Fruit fly (Drosophila melanogaster) Kc167 (cell line): ENCODE data around the gene CG9592.

Experiments
- Myc ChIP-seq: fragments of >200 bp; optimal IDR thresholded peaks from 2 replicates; lab custom pipeline; 2017; ENCODE audit warnings: missing external identifiers
- Sin3A ChIP-seq: fragments of >200 bp; optimal IDR thresholded peaks from 2 replicates; lab custom pipeline; 2018; ENCODE audit warnings: missing external identifiers
- h ChIP-seq: fragments of >200 bp; optimal IDR thresholded peaks from 3 replicates; lab custom pipeline; 2018; ENCODE audit warnings: missing external identifiers
- insv ChIP-seq: fragments of >200 bp; optimal IDR thresholded peaks from 3 replicates; lab custom pipeline; 2018; ENCODE audit warnings: missing external identifiers
- psq ChIP-seq: fragments of >200 bp; optimal IDR thresholded peaks from 2 replicates; lab custom pipeline; 2017; ENCODE audit warnings: missing external identifiers
- ttk ChIP-seq: sonication (Bioruptor generic); optimal IDR thresholded peaks from 2 replicates; lab custom pipeline; 2017; ENCODE audit warnings: missing external identifiers

CG9592 gene

DNA sequence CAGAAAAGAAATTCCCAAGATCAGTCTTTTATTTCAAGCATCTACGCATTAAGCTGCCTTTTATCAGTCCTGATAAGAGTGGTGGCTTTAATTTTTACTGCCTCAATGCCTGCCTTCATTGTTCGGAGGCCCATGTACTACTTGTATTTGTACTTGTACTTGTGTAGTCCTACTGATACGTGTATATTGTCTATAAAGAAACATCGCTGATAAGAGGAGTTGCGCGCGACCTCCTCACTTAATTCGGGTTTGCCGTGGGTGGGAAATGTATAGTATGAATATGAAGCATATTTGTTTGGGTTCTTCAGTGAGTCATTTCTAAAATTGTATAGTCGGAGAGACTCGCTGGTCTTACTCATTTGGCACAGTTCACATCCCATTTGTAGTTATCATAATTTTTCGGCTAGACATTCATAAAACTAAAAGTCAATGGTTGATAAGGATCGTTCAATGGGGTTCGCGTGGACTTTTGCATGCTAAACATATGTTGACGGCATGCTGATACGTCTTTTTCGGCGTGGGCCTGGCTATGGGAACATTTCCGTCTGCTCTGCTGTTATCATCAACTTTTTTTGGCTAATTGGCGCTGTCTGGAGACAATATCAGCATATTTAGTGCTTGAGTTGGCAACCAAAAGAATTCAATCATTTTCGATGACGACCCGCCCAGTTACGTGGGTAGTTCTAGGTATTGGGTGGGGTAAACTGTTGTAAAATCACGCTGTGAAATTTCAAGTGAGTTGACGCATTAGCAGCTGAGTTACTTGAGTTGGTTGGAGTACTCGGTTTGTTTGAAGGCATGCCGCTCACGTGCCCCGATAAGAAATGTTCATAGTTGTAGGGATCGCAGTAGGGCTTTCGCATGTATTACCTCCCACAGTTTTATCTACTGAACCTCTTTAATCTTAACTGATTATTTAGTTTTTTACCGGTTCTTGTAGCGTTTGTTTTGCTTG lies 30.5 kb downstream of the CG9592 start:
- TF ChIP-seq h (lab: Kevin White, UChicago) (no peak), Sin3A (lab: Kevin White, UChicago) (no peak), psq (lab: Kevin White, UChicago) (no peak), insv (lab: Kevin White, UChicago) (no peak), ttk (lab: Kevin White, UChicago) (no peak), Myc (lab: Kevin White, UChicago) (no peak)

dm6 chr3L:14549215-14549614 lies 31.6 kb downstream of the CG9592 start:
- no peak for TF ChIP-seq ttk (lab: Kevin White, UChicago)
- TF ChIP-seq Sin3A (lab: Kevin White, UChicago), result no peak
- TF ChIP-seq insv (lab: Kevin White, UChicago), result no peak
- no peak for TF ChIP-seq Myc (lab: Kevin White, UChicago)
- TF ChIP-seq psq (lab: Kevin White, UChicago), result no peak

dm6 chr3L:14549958-14550357 lies 32.3 kb downstream of the CG9592 start:
- no peak for TF ChIP-seq h (lab: Kevin White, UChicago)
- no peak for TF ChIP-seq Myc (lab: Kevin White, UChicago)
- no peak for TF ChIP-seq Sin3A (lab: Kevin White, UChicago)
- TF ChIP-seq ttk (lab: Kevin White, UChicago), result no peak
- TF ChIP-seq psq (lab: Kevin White, UChicago), result no peak
- TF ChIP-seq insv (lab: Kevin White, UChicago), result no peak

- TF ChIP-seq insv (lab: Kevin White, UChicago) (no peak), ttk (lab: Kevin White, UChicago) (no peak), h (lab: Kevin White, UChicago) (no peak), Sin3A (lab: Kevin White, UChicago) (no peak), psq (lab: Kevin White, UChicago) (no peak), Myc (lab: Kevin White, UChicago) (no peak)
These were observed 33.3 kb downstream of the CG9592 start, which contains the start of gene Gbs-70E for dm6 chr3L:14550839-14551415. Gene Gbs-70E, minus strand, starts transcription at chr3L:14550975.

DNA sequence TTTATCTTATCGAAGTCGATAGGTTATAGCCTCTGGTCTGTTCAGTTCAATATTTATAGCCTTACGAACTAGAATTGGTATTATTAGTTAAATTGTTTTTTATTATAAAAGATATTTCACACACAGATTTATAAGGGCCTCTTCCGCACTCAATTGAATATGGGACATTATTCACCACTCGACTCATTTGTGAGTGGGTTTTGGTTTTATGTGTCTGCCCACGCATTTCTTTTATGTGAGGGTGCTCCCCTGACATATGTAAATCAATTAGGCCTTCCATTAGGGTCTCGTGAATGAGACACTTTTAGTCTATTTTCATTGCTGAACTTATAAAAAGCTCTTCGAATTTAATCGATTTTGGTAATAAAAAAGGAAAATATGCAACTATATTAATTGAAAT lies 34.0 kb downstream of the CG9592 start:
- TF ChIP-seq insv (lab: Kevin White, UChicago) (no peak), h (lab: Kevin White, UChicago) (no peak), Sin3A (lab: Kevin White, UChicago) (no peak), ttk (lab: Kevin White, UChicago) (no peak), Myc (lab: Kevin White, UChicago) (no peak), psq (lab: Kevin White, UChicago) (no peak)

dm6 chr3L:14552041-14552924 lies 34.7 kb downstream of the CG9592 start:
- TF ChIP-seq h (lab: Kevin White, UChicago), result no peak
- TF ChIP-seq Sin3A (lab: Kevin White, UChicago), result no peak

DNA sequence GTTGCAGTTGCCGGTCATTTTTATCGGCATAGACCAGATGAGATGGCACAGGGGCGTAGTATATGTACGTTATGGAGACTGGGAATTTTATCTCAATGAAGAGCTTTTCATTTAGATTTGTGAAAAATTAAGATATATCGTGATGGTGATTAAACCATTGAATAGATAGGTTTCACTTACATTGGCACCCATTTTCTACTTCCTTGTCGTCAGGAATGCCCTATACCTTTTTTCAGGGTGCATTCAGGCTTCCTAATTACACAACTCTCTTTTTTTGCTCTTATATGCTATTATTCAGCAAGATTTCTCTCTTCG lies 35.3 kb downstream of the CG9592 start:
- TF ChIP-seq Myc (lab: Kevin White, UChicago), result no peak
- TF ChIP-seq Sin3A (lab: Kevin White, UChicago), result no peak
- TF ChIP-seq h (lab: Kevin White, UChicago), result no peak
- TF ChIP-seq psq (lab: Kevin White, UChicago), result no peak
- TF ChIP-seq ttk (lab: Kevin White, UChicago), result no peak
- no peak for TF ChIP-seq insv (lab: Kevin White, UChicago)

DNA sequence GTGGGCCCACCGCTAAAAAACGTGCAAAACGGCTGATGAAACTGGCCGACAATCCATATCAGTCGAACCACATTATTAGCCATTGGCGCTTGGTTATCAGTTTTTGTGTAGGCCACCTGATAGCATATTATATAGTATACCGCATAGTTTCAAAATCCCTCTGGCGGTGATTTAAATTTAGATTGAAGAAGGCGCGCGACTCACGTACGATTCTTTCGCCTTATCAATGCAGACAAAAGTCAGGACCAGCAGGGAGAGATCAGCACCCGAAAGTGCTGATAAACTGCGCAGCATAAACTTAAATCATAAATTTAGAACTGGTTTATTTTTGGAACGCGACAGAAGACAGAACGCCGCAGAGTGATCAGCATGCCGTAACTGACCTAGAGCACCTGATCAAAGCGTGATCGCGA lies 36.3 kb downstream of the CG9592 start:
- no peak for TF ChIP-seq ttk (lab: Kevin White, UChicago)
- no peak for TF ChIP-seq Myc (lab: Kevin White, UChicago)
- TF ChIP-seq Sin3A (lab: Kevin White, UChicago), result no peak
- no peak for TF ChIP-seq h (lab: Kevin White, UChicago)
- no peak for TF ChIP-seq insv (lab: Kevin White, UChicago)
- no peak for TF ChIP-seq psq (lab: Kevin White, UChicago)

- TF ChIP-seq ttk (lab: Kevin White, UChicago), result no peak
- no peak for TF ChIP-seq Myc (lab: Kevin White, UChicago)
- no peak for TF ChIP-seq insv (lab: Kevin White, UChicago)
- TF ChIP-seq h (lab: Kevin White, UChicago), result no peak
- no peak for TF ChIP-seq Sin3A (lab: Kevin White, UChicago)
- no peak for TF ChIP-seq psq (lab: Kevin White, UChicago)
These were observed 37.4 kb downstream of the CG9592 start for dm6 chr3L:14555052-14555451.

- no peak for TF ChIP-seq psq (lab: Kevin White, UChicago)
- no peak for TF ChIP-seq insv (lab: Kevin White, UChicago)
- TF ChIP-seq h (lab: Kevin White, UChicago), result no peak
- no peak for TF ChIP-seq Myc (lab: Kevin White, UChicago)
- TF ChIP-seq ttk (lab: Kevin White, UChicago), result no peak
- no peak for TF ChIP-seq Sin3A (lab: Kevin White, UChicago)
These were observed 38.6 kb downstream of the CG9592 start for dm6 chr3L:14556177-14556576.
